Worm (Caenorhabditis elegans): ENCODE measurements around the gene C26B2.2.

ce11 chrIV:8062359-8062758 lies 40.4 kb upstream of the C26B2.2 start, which contains the start of gene sax-7:
- no peak for TF ChIP-seq nhr-237 (tag; optimal IDR thresholded peaks at IDR 0.05)
- no peak for TF ChIP-seq nhr-76 (tag; optimal IDR thresholded peaks at IDR 0.05)
- TF ChIP-seq ama-1 (optimal IDR thresholded peaks at IDR 0.05), result no peak
